Worm (Caenorhabditis elegans) whole organism, late embryonic: ENCODE data around the gene ZC513.3.

Experiments
- C08G9.2 ChIP-seq: sonication (generic microtip); optimal IDR thresholded peaks from 2 replicates; lab custom pipeline; 2016; ENCODE audit warnings: mild to moderate bottlenecking, missing genetic modification characterization, moderate library complexity, missing compliant biosample characterization
- T23F11.4 ChIP-seq: fragments of 200-800 bp; sonication (Bioruptor generic); optimal IDR thresholded peaks from 2 replicates; lab custom pipeline; 2018; ENCODE audit warnings: mild to moderate bottlenecking, missing genetic modification characterization, missing compliant biosample characterization
- Y22D7AL.16 ChIP-seq: sonication (generic microtip); optimal IDR thresholded peaks from 2 replicates; lab custom pipeline; 2016; ENCODE audit warnings: missing genetic modification characterization, missing compliant biosample characterization
- ceh-2 ChIP-seq: sonication (generic microtip); optimal IDR thresholded peaks from 2 replicates; lab custom pipeline; 2016; ENCODE audit warnings: missing genotype, missing genetic modification characterization, missing compliant biosample characterization
- ceh-22 ChIP-seq: sonication (generic microtip); optimal IDR thresholded peaks from 2 replicates; lab custom pipeline; 2017; ENCODE audit warnings: missing biosample characterization, missing genetic modification characterization
- ceh-31 ChIP-seq: sonication (generic microtip); optimal IDR thresholded peaks from 2 replicates; lab custom pipeline; 2016; ENCODE audit warnings: missing genetic modification characterization, missing compliant biosample characterization
- ceh-45 ChIP-seq: fragments of 200-800 bp; sonication (Bioruptor generic); IDR thresholded peaks from 2 replicates; pipeline ENCODE4 v1.3.6; 2022; ENCODE audit warnings: missing genetic modification reagents, missing genetic modification characterization, missing compliant biosample characterization
- ceh-48 ChIP-seq: sonication (generic microtip); optimal IDR thresholded peaks from 2 replicates; lab custom pipeline; 2016; ENCODE audit warnings: missing genetic modification characterization, inconsistent platforms, missing compliant biosample characterization
- ceh-9 ChIP-seq: sonication (generic microtip); optimal IDR thresholded peaks from 2 replicates; lab custom pipeline; 2016; ENCODE audit warnings: mild to moderate bottlenecking, missing genetic modification characterization, inconsistent platforms, missing compliant biosample characterization
- dmd-4 ChIP-seq: sonication (generic microtip); optimal IDR thresholded peaks from 2 replicates; lab custom pipeline; 2016; ENCODE audit warnings: borderline replicate concordance, missing genetic modification characterization, missing compliant biosample characterization
- dve-1 ChIP-seq: sonication (generic microtip); optimal IDR thresholded peaks from 2 replicates; lab custom pipeline; 2017; ENCODE audit warnings: antibody characterized with exemption, mild to moderate bottlenecking, missing genetic modification characterization, missing compliant biosample characterization
- eyg-1 ChIP-seq: sonication (generic microtip); optimal IDR thresholded peaks from 2 replicates; lab custom pipeline; 2016; ENCODE audit warnings: missing genotype, missing genetic modification characterization, missing compliant biosample characterization
- fkh-10 ChIP-seq: fragments of 150-350 bp; optimal IDR thresholded peaks from 2 replicates; lab custom pipeline; 2014; ENCODE audit warnings: missing biosample characterization, missing genetic modification reagents, missing genetic modification characterization
- fkh-6 ChIP-seq: sonication (generic microtip); optimal IDR thresholded peaks from 2 replicates; lab custom pipeline; 2016; ENCODE audit warnings: missing genetic modification characterization, missing compliant biosample characterization
- hlh-13 ChIP-seq: fragments of 200-800 bp; sonication (Bioruptor generic); optimal IDR thresholded peaks from 2 replicates; lab custom pipeline; 2018; ENCODE audit warnings: mild to moderate bottlenecking, missing genetic modification characterization, missing compliant biosample characterization
- hlh-15 ChIP-seq: sonication (generic microtip); optimal IDR thresholded peaks from 2 replicates; lab custom pipeline; 2016; ENCODE audit warnings: missing genetic modification characterization, missing compliant biosample characterization
- hlh-8 ChIP-seq: sonication (generic microtip); optimal IDR thresholded peaks from 2 replicates; lab custom pipeline; 2016; ENCODE audit warnings: missing genotype, missing genetic modification characterization, missing compliant biosample characterization
- lim-6 ChIP-seq: sonication (generic microtip); optimal IDR thresholded peaks from 2 replicates; lab custom pipeline; 2016; ENCODE audit warnings: missing genetic modification characterization, missing compliant biosample characterization
- lin-11 ChIP-seq: fragments of 200-800 bp; sonication (Bioruptor generic); optimal IDR thresholded peaks from 2 replicates; lab custom pipeline; 2018; ENCODE audit warnings: mild to moderate bottlenecking, missing genetic modification characterization, missing compliant biosample characterization
- madf-2 ChIP-seq: sonication (generic microtip); optimal IDR thresholded peaks from 2 replicates; lab custom pipeline; 2017; ENCODE audit warnings: missing genetic modification characterization, missing compliant biosample characterization
- mec-3 ChIP-seq: sonication (generic microtip); optimal IDR thresholded peaks from 2 replicates; lab custom pipeline; 2016; ENCODE audit warnings: borderline replicate concordance, missing genetic modification characterization, missing compliant biosample characterization
- nfya-1 ChIP-seq: sonication (generic microtip); optimal IDR thresholded peaks from 2 replicates; lab custom pipeline; 2017; ENCODE audit warnings: missing genetic modification characterization, mild to moderate bottlenecking, missing compliant biosample characterization, antibody characterized with exemption, moderate library complexity
- nhr-232 ChIP-seq: sonication (generic microtip); optimal IDR thresholded peaks from 2 replicates; lab custom pipeline; 2016; ENCODE audit warnings: missing genetic modification characterization, missing compliant biosample characterization
- odd-2 ChIP-seq: sonication (generic microtip); optimal IDR thresholded peaks from 2 replicates; lab custom pipeline; 2017; ENCODE audit warnings: antibody characterized with exemption, mild to moderate bottlenecking, missing genetic modification characterization, missing compliant biosample characterization
- pag-3 ChIP-seq: sonication (generic microtip); optimal IDR thresholded peaks from 2 replicates; lab custom pipeline; 2016; ENCODE audit warnings: missing compliant biosample characterization, missing genetic modification characterization, borderline replicate concordance
- pat-9 ChIP-seq: fragments of 200-800 bp; sonication (Bioruptor generic); optimal IDR thresholded peaks from 2 replicates; lab custom pipeline; 2018; ENCODE audit warnings: mild to moderate bottlenecking, missing genetic modification characterization, moderate library complexity, missing compliant biosample characterization
- pha-2 ChIP-seq: sonication (generic microtip); optimal IDR thresholded peaks from 2 replicates; lab custom pipeline; 2017; ENCODE audit warnings: mild to moderate bottlenecking, missing genetic modification characterization, missing compliant biosample characterization
- pha-4 ChIP-seq: fragments of 150-350 bp; optimal IDR thresholded peaks from 2 replicates; lab custom pipeline; 2018; ENCODE audit warnings: missing biosample characterization, missing genetic modification reagents, missing genetic modification characterization
- pros-1 ChIP-seq: fragments of 150-350 bp; optimal IDR thresholded peaks from 2 replicates; lab custom pipeline; 2014; ENCODE audit warnings: missing biosample characterization, missing genetic modification reagents, missing genetic modification characterization
- ref-2 ChIP-seq: sonication (generic microtip); optimal IDR thresholded peaks from 2 replicates; lab custom pipeline; 2016; ENCODE audit warnings: missing genetic modification characterization, missing compliant biosample characterization
- sdc-2 ChIP-seq: sonication (generic microtip); optimal IDR thresholded peaks from 2 replicates; lab custom pipeline; 2016; ENCODE audit warnings: missing genotype, missing genetic modification characterization, missing compliant biosample characterization
- tbx-2 ChIP-seq: sonication (generic microtip); optimal IDR thresholded peaks from 2 replicates; lab custom pipeline; 2016; ENCODE audit warnings: missing genetic modification characterization, missing compliant biosample characterization
- tbx-7 ChIP-seq: sonication (generic microtip); optimal IDR thresholded peaks from 2 replicates; lab custom pipeline; 2016; ENCODE audit warnings: missing genotype, missing genetic modification characterization, missing compliant biosample characterization
- ttx-3 ChIP-seq: sonication (generic microtip); optimal IDR thresholded peaks from 2 replicates; lab custom pipeline; 2016; ENCODE audit warnings: missing genetic modification reagents, missing genetic modification characterization, missing compliant biosample characterization

The ZC513.3 gene

ce11 chrV:8073162-8073561 is 26.4 kb downstream of the ZC513.3 start:
- TF ChIP-seq hlh-8 (tag; lab: Kevin White, UChicago) (no peak), pros-1 (tag; lab: Kevin White, UChicago) (no peak), pat-9 (tag; lab: Kevin White, UChicago) (no peak)

- TF ChIP-seq ceh-31 (tag; lab: Kevin White, UChicago) (no peak), mec-3 (no peak), ceh-2 (no peak), pha-4 (no peak), fkh-6 (no peak), ref-2 (tag; lab: Kevin White, UChicago) (no peak), dmd-4 (tag; lab: Kevin White, UChicago) (no peak), ceh-48 (tag; lab: Kevin White, UChicago) (no peak), Y22D7AL.16 (tag; lab: Kevin White, UChicago) (no peak), nhr-232 (tag; lab: Kevin White, UChicago) (no peak), pha-2 (tag; lab: Kevin White, UChicago) (no peak), nfya-1 (tag; lab: Kevin White, UChicago) (no peak), T23F11.4 (GFP tag; lab: Kevin White, UChicago) (no peak), C08G9.2 (no peak), dve-1 (tag; lab: Kevin White, UChicago) (no peak)
These were observed 28.9 kb downstream of the ZC513.3 start, which contains the start of gene catp-3 for ce11 chrV:8075712-8076111. Gene catp-3 (plus strand): TSS chrV:8076012.

- TF ChIP-seq ref-2 (tag; lab: Kevin White, UChicago) = no peak
- TF ChIP-seq fkh-10 = no peak
- no peak for TF ChIP-seq fkh-6
These were observed 33.0 kb downstream of the ZC513.3 start for ce11 chrV:8079813-8080212.

- TF ChIP-seq hlh-15 (tag; lab: Kevin White, UChicago) (no peak), ceh-45 (GFP tag; lab: Robert Waterston, UW) (no peak), ceh-9 (tag; lab: Kevin White, UChicago) (no peak), fkh-10 (no peak), hlh-13 (GFP tag; lab: Kevin White, UChicago) (no peak), pag-3 (tag; lab: Kevin White, UChicago) (no peak), sdc-2 (tag; lab: Kevin White, UChicago) (no peak), odd-2 (tag; lab: Kevin White, UChicago) (no peak), eyg-1 (no peak), pha-4 (no peak)
- TF ChIP-seq, all 69 proteins: peak for 0
These were observed 34.8 kb downstream of the ZC513.3 start, which contains the start of gene str-131 for ce11 chrV:8081579-8081978. Gene str-131 (minus strand): TSS chrV:8081679.

- no peak for TF ChIP-seq C08G9.2
- TF ChIP-seq tbx-7 (tag; lab: Kevin White, UChicago) = no peak
- no peak for TF ChIP-seq lim-6 (tag; lab: Kevin White, UChicago)
- no peak for TF ChIP-seq ttx-3
- no peak for TF ChIP-seq pag-3 (tag; lab: Kevin White, UChicago)
- no peak for TF ChIP-seq lin-11 (tag; lab: Kevin White, UChicago)
- no peak for TF ChIP-seq madf-2 (tag; lab: Kevin White, UChicago)
- TF ChIP-seq tbx-2 = no peak
- TF ChIP-seq ceh-22 (tag; lab: Kevin White, UChicago) = no peak
These were observed 38.3 kb downstream of the ZC513.3 start, which contains the start of gene C09H5.7 for ce11 chrV:8085141-8085540. Gene C09H5.7 (minus strand): TSS chrV:8085241.
